Worm (Caenorhabditis elegans) whole organism, mixed stage, embryonic: ENCODE measurements around the gene fbxc-34.

ENCODE experiments used
- ces-1 ChIP-seq: fragments of 150-350 bp; optimal IDR thresholded peaks from 2 replicates; lab custom pipeline; 2014; ENCODE audit warnings: missing biosample characterization, missing genetic modification reagents, missing genetic modification characterization
- elt-3 ChIP-seq: fragments of 150-350 bp; optimal IDR thresholded peaks from 2 replicates; lab custom pipeline; 2014; ENCODE audit warnings: missing biosample characterization, missing genetic modification characterization
- lin-13 ChIP-seq: fragments of 150-350 bp; optimal IDR thresholded peaks from 2 replicates; lab custom pipeline; 2014; ENCODE audit warnings: missing biosample characterization, missing genetic modification characterization
- lsy-2 ChIP-seq: fragments of 150-350 bp; optimal IDR thresholded peaks from 2 replicates; lab custom pipeline; 2014; ENCODE audit warnings: missing biosample characterization, missing genetic modification characterization
- mab-5 ChIP-seq: fragments of 150-350 bp; optimal IDR thresholded peaks from 2 replicates; lab custom pipeline; 2014; ENCODE audit warnings: missing biosample characterization, missing genetic modification characterization
- nhr-76 ChIP-seq: sonication (generic microtip); optimal IDR thresholded peaks from 2 replicates; lab custom pipeline; 2017; ENCODE audit warnings: missing biosample characterization, missing genetic modification characterization
- snpc-4 ChIP-seq: fragments of 150-350 bp; optimal IDR thresholded peaks from 2 replicates; lab custom pipeline; 2014; ENCODE audit warnings: missing biosample characterization, missing genetic modification characterization
- tbx-8 ChIP-seq: fragments of 200-800 bp; sonication (Bioruptor generic); optimal IDR thresholded peaks from 2 replicates; lab custom pipeline; 2018; ENCODE audit warnings: mild to moderate bottlenecking, missing genetic modification characterization, moderate library complexity, missing compliant biosample characterization

- TF ChIP-seq lin-13 (tag; lab: Kevin White, UChicago) (no peak), lsy-2 (no peak), nhr-76 (tag; lab: Kevin White, UChicago) (no peak), elt-3 (no peak), tbx-8 (no peak), snpc-4 (tag; lab: Kevin White, UChicago) (no peak), ces-1 (no peak), mab-5 (tag; lab: Kevin White, UChicago) (no peak)
These were observed 48.2 kb downstream of the fbxc-34 start, which contains the start of the genes fbxc-17 and fbxc-15 for ce11 chrII:979135-979534.
